Worm (Caenorhabditis elegans) whole organism, mixed stage, embryonic: ENCODE measurements around the gene C34F6.10.

ENCODE experiments used
- blmp-1 ChIP-seq: fragments of 150-350 bp; optimal IDR thresholded peaks from 2 replicates; lab custom pipeline; 2014; ENCODE audit warnings: missing biosample characterization, missing genetic modification characterization
- ces-1 ChIP-seq: fragments of 150-350 bp; optimal IDR thresholded peaks from 2 replicates; lab custom pipeline; 2014; ENCODE audit warnings: missing biosample characterization, missing genetic modification reagents, missing genetic modification characterization
- ztf-11 ChIP-seq: fragments of 150-350 bp; optimal IDR thresholded peaks from 2 replicates; lab custom pipeline; 2014; ENCODE audit warnings: missing biosample characterization, missing genetic modification characterization

DNA sequence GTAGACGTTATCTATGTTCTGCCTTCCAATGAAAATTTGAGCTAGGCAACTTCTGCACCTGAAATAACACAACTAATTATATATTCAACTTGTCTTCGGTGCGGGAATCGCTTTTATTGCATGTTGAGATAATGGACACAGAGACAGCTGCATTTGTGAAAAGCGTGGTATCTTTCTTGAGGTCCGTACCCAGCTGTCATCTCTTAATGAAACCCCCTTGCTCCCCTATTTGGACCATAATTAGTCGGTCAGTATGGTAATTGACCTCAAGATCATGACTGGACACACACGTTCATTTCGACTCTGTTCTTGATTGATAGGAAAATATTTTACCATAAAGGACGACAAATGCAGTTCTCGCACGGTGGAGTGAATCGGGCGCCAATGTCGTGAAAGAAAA, 29.1 kb downstream of the C34F6.10 start:
- TF ChIP-seq ztf-11 (tag; lab: Kevin White, UChicago) (no peak), ces-1 (GFP tag; lab: Kevin White, UChicago) (peak; percentile 71), blmp-1 (tag; lab: Kevin White, UChicago) (no peak)
